Fruit fly (Drosophila melanogaster) whole organism, prepupa: ENCODE data around the gene CG14506.

Experiments
- Blimp-1 ChIP-seq: fragments of 200-800 bp; sonication (Bioruptor generic); optimal IDR thresholded peaks from 3 replicates; lab custom pipeline; 2017; ENCODE audit warnings: missing biosample characterization, missing genetic modification characterization, mild to moderate bottlenecking, moderate library complexity, missing genetic modification reagents
- CG10669 ChIP-seq: fragments of 200-800 bp; sonication (Bioruptor generic); optimal IDR thresholded peaks from 3 replicates; lab custom pipeline; 2018; ENCODE audit warnings: missing biosample characterization, mild to moderate bottlenecking, missing genetic modification characterization, moderate library complexity
- CG11762 ChIP-seq: fragments of 200-800 bp; sonication (Bioruptor generic); optimal IDR thresholded peaks from 3 replicates; lab custom pipeline; 2016; ENCODE audit warnings: missing biosample characterization, missing genetic modification characterization; ENCODE audit not compliant: insufficient read depth
- CG11902 ChIP-seq: fragments of 200-800 bp; sonication (Bioruptor generic); optimal IDR thresholded peaks from 3 replicates; lab custom pipeline; 2016; ENCODE audit warnings: missing biosample characterization, missing genetic modification characterization
- CG15336 ChIP-seq: fragments of 200-800 bp; sonication (Bioruptor generic); IDR thresholded peaks from 2 replicates; pipeline ENCODE4 v1.3.6; 2022; ENCODE audit warnings: missing biosample characterization, missing genetic modification characterization
- CG1621 ChIP-seq: fragments of 200-800 bp; sonication (Bioruptor generic); optimal IDR thresholded peaks from 3 replicates; lab custom pipeline; 2018; ENCODE audit warnings: missing biosample characterization, mild to moderate bottlenecking, missing genetic modification characterization
- CG16779 ChIP-seq: fragments of 200-800 bp; sonication (Bioruptor generic); optimal IDR thresholded peaks from 3 replicates; lab custom pipeline; 2017; ENCODE audit warnings: missing biosample characterization, mild to moderate bottlenecking, missing genetic modification characterization
- CG3032 ChIP-seq: fragments of 200-800 bp; optimal IDR thresholded peaks from 2 replicates; lab custom pipeline; 2019; ENCODE audit warnings: missing biosample characterization, mild to moderate bottlenecking, missing genetic modification characterization, moderate library complexity
- CG31627 ChIP-seq: fragments of 200-800 bp; sonication (Bioruptor generic); optimal IDR thresholded peaks from 3 replicates; lab custom pipeline; 2016; ENCODE audit warnings: missing biosample characterization, missing genetic modification characterization
- CG32006 ChIP-seq: fragments of 200-800 bp; sonication (Bioruptor generic); optimal IDR thresholded peaks from 3 replicates; lab custom pipeline; 2017; ENCODE audit warnings: missing biosample characterization, mild to moderate bottlenecking, missing genetic modification characterization
- CG34406 ChIP-seq: fragments of 200-800 bp; sonication (Bioruptor generic); optimal IDR thresholded peaks from 3 replicates; lab custom pipeline; 2016; ENCODE audit warnings: missing biosample characterization, missing genetic modification characterization
- CG4318 ChIP-seq: fragments of 200-800 bp; sonication (Bioruptor generic); optimal IDR thresholded peaks from 3 replicates; lab custom pipeline; 2017; ENCODE audit warnings: missing biosample characterization, mild to moderate bottlenecking, missing genetic modification characterization
- CG6163 ChIP-seq: fragments of 200-800 bp; sonication (Bioruptor generic); IDR thresholded peaks from 3 replicates; pipeline ENCODE4 v1.3.6; 2022; ENCODE audit warnings: missing biosample characterization, missing genetic modification characterization
- CG6792 ChIP-seq: fragments of 200-800 bp; sonication (Bioruptor generic); optimal IDR thresholded peaks from 3 replicates; lab custom pipeline; 2016; ENCODE audit warnings: missing biosample characterization, missing genetic modification characterization
- CG6808 ChIP-seq: fragments of 200-800 bp; sonication (Bioruptor generic); optimal IDR thresholded peaks from 3 replicates; lab custom pipeline; 2017; ENCODE audit warnings: missing biosample characterization, missing genetic modification characterization, mild to moderate bottlenecking, moderate library complexity, missing genetic modification reagents
- CG7368 ChIP-seq: fragments of 200-800 bp; sonication (Bioruptor generic); optimal IDR thresholded peaks from 3 replicates; lab custom pipeline; 2016; ENCODE audit warnings: missing biosample characterization, missing genetic modification characterization
- CG8319 ChIP-seq: fragments of 200-800 bp; sonication (Bioruptor generic); optimal IDR thresholded peaks from 3 replicates; lab custom pipeline; 2016; ENCODE audit warnings: missing biosample characterization, missing genetic modification characterization
- CG8632 ChIP-seq: fragments of 200-800 bp; sonication (Bioruptor generic); optimal IDR thresholded peaks from 3 replicates; lab custom pipeline; 2016; ENCODE audit warnings: missing biosample characterization, missing genetic modification characterization
- CG9139 ChIP-seq: fragments of 200-800 bp; sonication (Bioruptor generic); optimal IDR thresholded peaks from 3 replicates; lab custom pipeline; 2017; ENCODE audit warnings: missing biosample characterization, mild to moderate bottlenecking, missing genetic modification characterization
- Eip75B ChIP-seq: fragments of 200-800 bp; sonication (Bioruptor generic); optimal IDR thresholded peaks from 3 replicates; lab custom pipeline; 2016; ENCODE audit warnings: missing biosample characterization, missing genetic modification characterization
- Eip78C ChIP-seq: fragments of 200-800 bp; sonication (Bioruptor generic); peaks from one replicate; lab custom pipeline; 2016; ENCODE audit warnings: missing biosample characterization, missing genetic modification characterization
- Eip93F ChIP-seq: fragments of 200-800 bp; sonication (Bioruptor generic); optimal IDR thresholded peaks from 2 replicates; lab custom pipeline; 2016; ENCODE audit warnings: missing biosample characterization, mild to moderate bottlenecking, missing genetic modification characterization
- Ets96B ChIP-seq: fragments of 200-800 bp; optimal IDR thresholded peaks from 2 replicates; lab custom pipeline; 2019; ENCODE audit warnings: missing biosample characterization, mild to moderate bottlenecking, missing genetic modification characterization, moderate library complexity
- Gug ChIP-seq: fragments of 200-800 bp; sonication (Bioruptor generic); IDR thresholded peaks from 2 replicates; pipeline ENCODE4 v1.3.6; 2022; ENCODE audit warnings: missing biosample characterization, missing genetic modification characterization
- Hr38 ChIP-seq: sonication (Bioruptor generic); optimal IDR thresholded peaks from 2 replicates; lab custom pipeline; 2016; ENCODE audit warnings: missing biosample characterization, missing genetic modification characterization
- Hr39 ChIP-seq: fragments of 200-800 bp; sonication (Bioruptor generic); optimal IDR thresholded peaks from 2 replicates; lab custom pipeline; 2016; ENCODE audit warnings: missing biosample characterization, missing genetic modification characterization
- Hr4 ChIP-seq: fragments of 200-800 bp; sonication (Bioruptor generic); optimal IDR thresholded peaks from 3 replicates; lab custom pipeline; 2016; ENCODE audit warnings: missing biosample characterization, missing genetic modification characterization
- Lpt ChIP-seq: fragments of 200-800 bp; sonication (Bioruptor generic); optimal IDR thresholded peaks from 3 replicates; lab custom pipeline; 2016; ENCODE audit warnings: missing biosample characterization, missing genetic modification characterization
- Smox ChIP-seq: fragments of 200-800 bp; sonication (Bioruptor generic); optimal IDR thresholded peaks from 3 replicates; lab custom pipeline; 2016; ENCODE audit warnings: missing biosample characterization, missing genetic modification characterization
- Sox102F ChIP-seq: fragments of 200-800 bp; sonication (Bioruptor generic); optimal IDR thresholded peaks from 2 replicates; lab custom pipeline; 2016; ENCODE audit warnings: missing biosample characterization, mild to moderate bottlenecking, missing genetic modification characterization
- Sox14 ChIP-seq: fragments of 200-800 bp; sonication (Bioruptor generic); optimal IDR thresholded peaks from 3 replicates; lab custom pipeline; 2016; ENCODE audit warnings: missing biosample characterization, missing genetic modification characterization
- Sox15 ChIP-seq: fragments of 200-800 bp; sonication (Bioruptor generic); optimal IDR thresholded peaks from 3 replicates; lab custom pipeline; 2016; ENCODE audit warnings: missing biosample characterization, missing genetic modification characterization
- dsx ChIP-seq: fragments of 200-800 bp; optimal IDR thresholded peaks from 3 replicates; lab custom pipeline; 2019; ENCODE audit warnings: missing biosample characterization, mild to moderate bottlenecking, missing genetic modification characterization, moderate library complexity; ENCODE audit not compliant: poor library complexity, severe bottlenecking
- eg ChIP-seq: fragments of 200-800 bp; sonication (Bioruptor generic); IDR thresholded peaks from 3 replicates; pipeline ENCODE4 v1.3.6; 2022; ENCODE audit warnings: missing biosample characterization, missing genetic modification characterization
- esn ChIP-seq: fragments of 200-800 bp; sonication (Bioruptor generic); optimal IDR thresholded peaks from 2 replicates; lab custom pipeline; 2016; ENCODE audit warnings: missing biosample characterization, mild to moderate bottlenecking, missing genetic modification characterization, moderate library complexity
- fd59A ChIP-seq: fragments of 200-800 bp; sonication (Bioruptor generic); optimal IDR thresholded peaks from 2 replicates; lab custom pipeline; 2017; ENCODE audit warnings: missing biosample characterization, mild to moderate bottlenecking, missing genetic modification characterization, missing genetic modification reagents
- pdm3 ChIP-seq: fragments of 200-800 bp; sonication (Bioruptor generic); optimal IDR thresholded peaks from 3 replicates; lab custom pipeline; 2016; ENCODE audit warnings: missing biosample characterization, missing genetic modification characterization
- salr ChIP-seq, 2 experiments: fragments of 200-800 bp; sonication (Bioruptor generic); optimal IDR thresholded peaks; 3 replicates each; lab custom pipeline; 2016 to 2018; ENCODE audit warnings: missing biosample characterization in 2 of 2, missing genetic modification characterization in 2 of 2, mild to moderate bottlenecking in 1 of 2
- spab ChIP-seq: fragments of 200-800 bp; sonication (Bioruptor generic); optimal IDR thresholded peaks from 2 replicates; lab custom pipeline; 2017; ENCODE audit warnings: missing biosample characterization, mild to moderate bottlenecking, missing genetic modification characterization, missing genetic modification reagents
- ss ChIP-seq, 2 experiments: fragments of 200-800 bp; sonication (Bioruptor generic); optimal IDR thresholded peaks; 2 replicates in 1 of 2; 3 replicates in 1 of 2; lab custom pipeline; 2017 to 2018; ENCODE audit warnings: mild to moderate bottlenecking in 2 of 2, missing biosample characterization in 2 of 2, missing genetic modification characterization in 2 of 2, moderate library complexity in 1 of 2
- svp ChIP-seq: fragments of 200-800 bp; sonication (Bioruptor generic); peaks from one replicate; lab custom pipeline; 2016; ENCODE audit warnings: missing biosample characterization, missing genetic modification characterization
- topi ChIP-seq: fragments of 200-800 bp; sonication (Bioruptor generic); optimal IDR thresholded peaks from 3 replicates; lab custom pipeline; 2016; ENCODE audit warnings: missing biosample characterization, missing genetic modification characterization

The CG14506 gene

DNA sequence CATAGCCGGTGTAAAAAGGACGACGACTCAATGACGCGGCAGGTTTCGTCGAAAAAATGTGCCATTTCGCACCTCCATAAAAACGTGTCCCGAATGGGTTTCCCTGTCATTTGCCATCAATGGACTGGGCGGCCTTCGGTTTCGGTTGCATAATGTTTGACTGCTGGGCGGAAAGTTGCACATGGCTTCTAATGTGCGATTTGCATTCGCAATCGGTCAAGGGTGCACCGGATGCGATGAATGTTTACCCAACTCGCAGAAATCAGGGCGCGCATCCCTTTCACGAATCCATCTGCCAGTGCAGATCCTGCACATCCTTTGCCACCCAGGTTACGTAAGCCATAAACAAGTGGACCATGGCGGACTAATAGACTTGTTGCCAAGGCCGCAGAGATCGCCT is 835 bp upstream of the CG14506 start:
- TF ChIP-seq CG4318 (GFP tag; lab: Kevin White, UChicago) (no peak), spab (GFP tag; lab: Kevin White, UChicago) (no peak), Eip93F (no peak), CG31627 (GFP tag; lab: Kevin White, UChicago) (no peak), CG11902 (GFP tag; lab: Kevin White, UChicago) (no peak), CG11762 (GFP tag; lab: Kevin White, UChicago) (no peak), CG34406 (GFP tag; lab: Kevin White, UChicago) (no peak), dsx (GFP tag; lab: Kevin White, UChicago) (no peak), pdm3 (no peak), CG7368 (no peak), CG6792 (no peak), svp (GFP tag; lab: Kevin White, UChicago) (no peak)

dm6 chr3R:29293457-29293856 is 3.5 kb downstream of the CG14506 start:
- TF ChIP-seq CG15336 (GFP tag; lab: Robert Waterston, UW) (no peak), Ets96B (tag; lab: Kevin White, UChicago) (no peak), salr (GFP tag; optimal IDR thresholded peaks at IDR 0.05; lab: Kevin White, UChicago) (no peak), CG8319 (GFP tag; lab: Kevin White, UChicago) (no peak), Eip78C (GFP tag; lab: Kevin White, UChicago) (no peak), Sox102F (no peak), topi (GFP tag; lab: Kevin White, UChicago) (no peak), Hr38 (no peak), ss (GFP tag; optimal IDR thresholded peaks at IDR 0.05; lab: Kevin White, UChicago) (no peak), CG10669 (no peak), Hr4 (no peak), fd59A (GFP tag; lab: Kevin White, UChicago) (no peak), Hr39 (GFP tag; lab: Kevin White, UChicago) (no peak), esn (GFP tag; lab: Kevin White, UChicago) (no peak), CG8632 (GFP tag; lab: Kevin White, UChicago) (no peak), CG16779 (tag; lab: Kevin White, UChicago) (no peak), pdm3 (no peak), CG6163 (GFP tag; lab: Robert Waterston, UW) (no peak), Lpt (GFP tag; lab: Kevin White, UChicago) (no peak), Eip93F (no peak)

DNA sequence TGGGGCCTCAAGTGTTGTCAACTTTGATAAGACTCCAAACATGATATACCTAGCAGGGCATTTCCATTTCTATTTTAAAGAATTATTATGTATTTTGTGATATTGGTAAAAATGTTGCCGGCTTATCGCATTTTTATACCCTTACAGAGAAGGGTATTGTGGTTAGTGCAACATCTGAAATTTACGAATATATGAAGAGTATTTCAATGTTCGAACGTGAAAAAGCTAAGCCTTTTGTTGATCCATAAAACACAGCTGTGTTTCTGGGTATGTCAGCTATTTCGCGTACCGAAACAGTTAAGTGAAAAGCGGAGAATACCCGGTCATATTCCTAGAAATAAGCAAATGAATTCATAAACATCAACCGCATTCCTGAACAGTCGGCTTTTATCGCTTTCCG is 5.0 kb downstream of the CG14506 start:
- TF ChIP-seq svp (GFP tag; lab: Kevin White, UChicago) (peak; percentile 50), CG6163 (GFP tag; lab: Robert Waterston, UW) (no peak)

DNA sequence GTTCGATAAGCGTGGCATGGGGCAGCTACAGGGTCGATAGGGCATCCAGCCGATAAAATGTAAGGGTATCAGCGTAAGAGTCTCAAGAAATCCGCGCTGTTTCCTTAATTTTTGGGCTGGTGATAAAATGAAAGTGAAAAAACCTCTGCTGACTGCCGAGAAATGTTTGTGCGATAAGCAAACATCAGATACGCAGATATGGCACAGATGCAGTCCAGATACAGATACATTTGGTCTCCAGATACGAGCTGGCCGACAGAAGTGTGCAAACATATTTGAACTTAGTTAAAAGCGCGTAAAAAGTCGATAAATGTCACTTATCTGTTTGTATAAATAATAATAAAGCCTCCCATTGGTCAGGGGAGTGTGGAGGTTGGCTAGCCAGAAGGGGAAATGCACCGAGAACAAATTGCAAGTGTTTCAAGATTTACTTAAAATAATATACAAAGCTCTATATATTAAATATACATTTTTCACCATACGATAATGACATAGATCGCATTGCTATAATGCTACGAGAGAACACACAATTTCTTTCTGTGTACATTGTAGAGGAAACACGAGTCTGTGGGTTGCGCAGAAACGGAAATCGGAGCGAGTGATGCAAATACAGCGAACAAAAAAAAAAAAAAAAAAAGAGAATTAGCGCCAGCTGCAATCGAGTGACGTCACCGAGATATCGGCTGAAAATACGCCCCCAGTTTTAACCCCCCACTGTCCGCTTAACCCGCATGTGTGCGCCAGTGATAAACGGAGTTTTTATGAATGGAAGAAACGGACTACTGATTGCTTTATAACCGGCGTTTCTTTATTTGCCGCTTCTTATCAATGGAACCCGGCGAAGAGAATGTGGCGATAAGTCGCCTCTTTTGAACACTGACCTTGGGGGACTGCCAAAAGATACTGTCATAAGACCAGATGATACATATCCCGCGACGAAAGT is 6.1 kb downstream of the CG14506 start:
- TF ChIP-seq Smox (no peak), CG1621 (tag; lab: Kevin White, UChicago) (peak; percentile 34), CG11762 (GFP tag; lab: Kevin White, UChicago) (peak; percentile 23), CG4318 (GFP tag; lab: Kevin White, UChicago) (no peak), Hr4 (peak; percentile 36), CG8632 (GFP tag; lab: Kevin White, UChicago) (peak; percentile 2), Ets96B (tag; lab: Kevin White, UChicago) (peak; percentile 74), salr (GFP tag; optimal IDR thresholded peaks at IDR 0.05; lab: Kevin White, UChicago) (no peak), Eip93F (no peak), CG32006 (GFP tag; lab: Kevin White, UChicago) (peak; percentile 43), Sox15 (GFP tag; lab: Kevin White, UChicago) (no peak), Hr39 (GFP tag; lab: Kevin White, UChicago) (no peak), pdm3 (peak; percentile 18), CG10669 (peak; percentile 66), svp (GFP tag; lab: Kevin White, UChicago) (peak; percentile 66), topi (GFP tag; lab: Kevin White, UChicago) (peak; percentile 72), fd59A (GFP tag; lab: Kevin White, UChicago) (no peak), CG6792 (peak; percentile 16), CG9139 (no peak), Sox14 (GFP tag; lab: Kevin White, UChicago) (peak; percentile 25), CG6163 (GFP tag; lab: Robert Waterston, UW) (peak; percentile 87), Gug (GFP tag; lab: Robert Waterston, UW) (peak; percentile 58; the same call in 1 of the 2 replicates), Blimp-1 (GFP tag; lab: Kevin White, UChicago) (no peak), Eip75B (GFP tag; lab: Kevin White, UChicago) (peak; percentile 50), CG3032 (tag; lab: Kevin White, UChicago) (peak; percentile 74), eg (GFP tag; lab: Robert Waterston, UW) (peak; percentile 86), CG6808 (GFP tag; lab: Kevin White, UChicago) (peak; percentile 63)
